Fruit fly (Drosophila melanogaster) whole organism, adult: ENCODE measurements around the gene Fdh.
A peak's percentile ranks its signal among the peaks of the same experiment; 100 is the strongest.

Source experiments
- CG11617 ChIP-seq: fragments of 200-800 bp; sonication (Bioruptor generic); optimal IDR thresholded peaks from 2 replicates; lab custom pipeline; 2017; ENCODE audit warnings: mild to moderate bottlenecking, missing biosample characterization, missing genetic modification reagents, missing genetic modification characterization
- CG12768 ChIP-seq: fragments of 200-800 bp; sonication (Bioruptor generic); optimal IDR thresholded peaks from 2 replicates; lab custom pipeline; 2017; ENCODE audit warnings: missing biosample characterization, missing genetic modification characterization, mild to moderate bottlenecking, moderate library complexity, missing genetic modification reagents
- CG14711 ChIP-seq: fragments of 200-800 bp; sonication (Bioruptor generic); optimal IDR thresholded peaks from 2 replicates; lab custom pipeline; 2018; ENCODE audit warnings: missing biosample characterization, mild to moderate bottlenecking, missing genetic modification characterization, moderate library complexity
- CG7045 ChIP-seq: fragments of 200-800 bp; sonication (Bioruptor generic); optimal IDR thresholded peaks from 2 replicates; lab custom pipeline; 2017; ENCODE audit warnings: missing biosample characterization, mild to moderate bottlenecking, missing genetic modification characterization
- Clk ChIP-seq: fragments of 200-800 bp; sonication (Bioruptor generic); optimal IDR thresholded peaks from 2 replicates; lab custom pipeline; 2017; ENCODE audit warnings: missing biosample characterization, missing genetic modification characterization
- Hr96 ChIP-seq: fragments of 200-800 bp; sonication (Bioruptor generic); optimal IDR thresholded peaks from 2 replicates; lab custom pipeline; 2016; ENCODE audit warnings: missing biosample characterization, missing genetic modification characterization
- Mnt ChIP-seq: fragments of 200-800 bp; sonication (Bioruptor generic); optimal IDR thresholded peaks from 2 replicates; lab custom pipeline; 2016; ENCODE audit warnings: missing biosample characterization, mild to moderate bottlenecking, missing genetic modification characterization
- bab1 ChIP-seq: fragments of 200-800 bp; sonication (Bioruptor generic); optimal IDR thresholded peaks from 3 replicates; lab custom pipeline; 2019; ENCODE audit warnings: missing biosample characterization, mild to moderate bottlenecking, missing genetic modification characterization, moderate library complexity
- cic ChIP-seq: fragments of 200-800 bp; sonication (Bioruptor generic); optimal IDR thresholded peaks from 2 replicates; lab custom pipeline; 2017; ENCODE audit warnings: missing biosample characterization, mild to moderate bottlenecking, missing genetic modification characterization, moderate library complexity
- cnc ChIP-seq, 2 experiments: fragments of >200 bp; optimal IDR thresholded peaks; 2 replicates each; lab custom pipeline; 2017
- kay ChIP-seq: fragments of 200-800 bp; sonication (Bioruptor generic); peaks from one replicate; lab custom pipeline; 2016; ENCODE audit warnings: missing biosample characterization, missing genetic modification characterization, borderline replicate concordance
- pad ChIP-seq: fragments of 200-800 bp; sonication (Bioruptor generic); optimal IDR thresholded peaks from 3 replicates; lab custom pipeline; 2017; ENCODE audit warnings: missing biosample characterization, missing genetic modification characterization, mild to moderate bottlenecking, moderate library complexity, missing genetic modification reagents
- tj ChIP-seq: fragments of 200-800 bp; sonication (Bioruptor generic); optimal IDR thresholded peaks from 3 replicates; lab custom pipeline; 2017; ENCODE audit warnings: missing biosample characterization, mild to moderate bottlenecking, missing genetic modification characterization, moderate library complexity

- TF ChIP-seq CG11617 (GFP tag; lab: Kevin White, UChicago) (peak; percentile 54), cnc (optimal IDR thresholded peaks at IDR 0.05; lab: Kevin White, UChicago) (no peak), cic (peak; percentile 87), CG14711 (peak; percentile 5), pad (GFP tag; lab: Kevin White, UChicago) (no peak), Hr96 (no peak), CG7045 (GFP tag; lab: Kevin White, UChicago) (no peak), kay (GFP tag; lab: Kevin White, UChicago) (no peak), tj (GFP tag; lab: Kevin White, UChicago) (no peak), Clk (peak; percentile 18), Mnt (peak; percentile 90), bab1 (GFP tag; lab: Kevin White, UChicago) (peak; percentile 64), CG12768 (GFP tag; lab: Kevin White, UChicago) (peak; percentile 44)
Observed at dm6 chr3R:10862773-10863445, 9.3 kb downstream of the Fdh start, which contains the start of gene CG6574.
